Worm (Caenorhabditis elegans) whole organism, mixed stage, embryonic: ENCODE measurements around the gene F15B10.3.

Experiments
- M03D4.4 ChIP-seq: sonication (generic microtip); optimal IDR thresholded peaks from 2 replicates; lab custom pipeline; 2017; ENCODE audit warnings: mild to moderate bottlenecking, missing genetic modification characterization, missing compliant biosample characterization
- elt-3 ChIP-seq: fragments of 150-350 bp; optimal IDR thresholded peaks from 2 replicates; lab custom pipeline; 2014; ENCODE audit warnings: missing biosample characterization, missing genetic modification characterization
- flh-1 ChIP-seq: fragments of 200-800 bp; sonication (Bioruptor generic); optimal IDR thresholded peaks from 2 replicates; lab custom pipeline; 2018; ENCODE audit warnings: mild to moderate bottlenecking, missing genetic modification characterization, moderate library complexity, missing compliant biosample characterization
- ham-2 ChIP-seq: fragments of 200-800 bp; sonication (Bioruptor generic); optimal IDR thresholded peaks from 2 replicates; lab custom pipeline; 2018; ENCODE audit warnings: mild to moderate bottlenecking, missing genetic modification characterization, missing compliant biosample characterization
- lin-13 ChIP-seq: fragments of 150-350 bp; optimal IDR thresholded peaks from 2 replicates; lab custom pipeline; 2014; ENCODE audit warnings: missing biosample characterization, missing genetic modification characterization
- lin-32 ChIP-seq: fragments of 200-800 bp; sonication (Bioruptor generic); optimal IDR thresholded peaks from 2 replicates; lab custom pipeline; 2018; ENCODE audit warnings: mild to moderate bottlenecking, missing genetic modification characterization, missing compliant biosample characterization
- mab-5 ChIP-seq: fragments of 150-350 bp; optimal IDR thresholded peaks from 2 replicates; lab custom pipeline; 2014; ENCODE audit warnings: missing biosample characterization, missing genetic modification characterization
- nhr-237 ChIP-seq: fragments of 150-350 bp; optimal IDR thresholded peaks from 2 replicates; lab custom pipeline; 2014; ENCODE audit warnings: missing biosample characterization, missing genetic modification characterization
- nhr-76 ChIP-seq: sonication (generic microtip); optimal IDR thresholded peaks from 2 replicates; lab custom pipeline; 2017; ENCODE audit warnings: missing biosample characterization, missing genetic modification characterization
- snpc-4 ChIP-seq: fragments of 150-350 bp; optimal IDR thresholded peaks from 2 replicates; lab custom pipeline; 2014; ENCODE audit warnings: missing biosample characterization, missing genetic modification characterization
- unc-39 ChIP-seq: fragments of 150-350 bp; optimal IDR thresholded peaks from 2 replicates; lab custom pipeline; 2014; ENCODE audit warnings: missing biosample characterization, missing genetic modification characterization

DNA sequence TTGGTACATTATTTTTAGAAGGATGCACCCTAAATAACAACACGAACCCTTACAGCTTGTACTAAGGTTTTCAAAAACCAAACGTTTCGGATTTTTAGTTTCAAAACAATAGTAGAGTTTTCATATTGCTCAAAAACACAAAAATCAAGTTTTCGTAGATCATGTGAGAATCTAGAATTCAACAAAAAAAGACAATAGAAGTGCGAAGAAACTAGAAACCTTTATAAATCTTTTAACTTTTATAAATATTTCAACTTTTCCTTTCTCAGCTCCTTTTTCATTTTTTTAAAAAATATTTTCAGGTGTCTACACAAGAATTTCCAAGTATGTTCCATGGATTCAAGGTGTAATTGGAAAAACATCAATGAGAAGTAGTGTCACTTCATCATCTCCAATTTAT lies 42.0 kb upstream of the F15B10.3 start, which contains the start of gene best-9:
- no peak for TF ChIP-seq M03D4.4
- no peak for TF ChIP-seq unc-39 (tag; lab: Kevin White, UChicago)
- no peak for TF ChIP-seq snpc-4
- TF ChIP-seq elt-3 (tag; lab: Kevin White, UChicago) = no peak
- no peak for TF ChIP-seq nhr-237 (tag; lab: Kevin White, UChicago)
- TF ChIP-seq nhr-76 (tag; lab: Kevin White, UChicago) = no peak
- no peak for TF ChIP-seq mab-5 (tag; lab: Kevin White, UChicago)
- TF ChIP-seq lin-13 (tag; lab: Kevin White, UChicago) = no peak
- TF ChIP-seq flh-1 (GFP tag; lab: Kevin White, UChicago) = no peak
- TF ChIP-seq lin-32 (GFP tag; lab: Kevin White, UChicago) = no peak
- TF ChIP-seq ham-2 (GFP tag; lab: Kevin White, UChicago) = no peak
